Fruit fly (Drosophila melanogaster): Measurements from ENCODE around the gene CG34279.

Gene CG34279

dm6 chr3R:17401289-17401752 is 1.8 kb downstream of the CG34279 start:
- TF ChIP-seq eg (GFP tag; IDR thresholded peaks at IDR 0.05), result peak; percentile 70
- TF ChIP-seq Blimp-1 (GFP tag; optimal IDR thresholded peaks at IDR 0.05), result no peak
- no peak for TF ChIP-seq CG6276 (GFP tag; optimal IDR thresholded peaks at IDR 0.05)
- TF ChIP-seq net (GFP tag; optimal IDR thresholded peaks at IDR 0.05), result no peak
- peak; percentile 20 for TF ChIP-seq Ets21C (GFP tag; optimal IDR thresholded peaks at IDR 0.05)
- no peak for TF ChIP-seq Gug (GFP tag; IDR thresholded peaks at IDR 0.05)
- no peak for TF ChIP-seq Ets96B (tag; optimal IDR thresholded peaks at IDR 0.05)
- TF ChIP-seq CG4318 (GFP tag; optimal IDR thresholded peaks at IDR 0.05), result no peak
- TF ChIP-seq fkh (GFP tag; optimal IDR thresholded peaks at IDR 0.05), result peak; percentile 67
- TF ChIP-seq Smox (GFP tag; optimal IDR thresholded peaks at IDR 0.05), result peak; percentile 57
- TF ChIP-seq fd59A (GFP tag; optimal IDR thresholded peaks at IDR 0.05), result no peak
- TF ChIP-seq ss (GFP tag; optimal IDR thresholded peaks at IDR 0.05), result no peak
- TF ChIP-seq CG6808 (GFP tag; optimal IDR thresholded peaks at IDR 0.05), result no peak
- TF ChIP-seq CG11762 (GFP tag; optimal IDR thresholded peaks at IDR 0.05; ENCODE audit: insufficient read depth), result no peak
- TF ChIP-seq fd85E (GFP tag; optimal IDR thresholded peaks at IDR 0.05), result no peak
- no peak for TF ChIP-seq Lpt (GFP tag; optimal IDR thresholded peaks at IDR 0.05)
- peak; percentile 44 for TF ChIP-seq esn (GFP tag; optimal IDR thresholded peaks at IDR 0.05)
- no peak for TF ChIP-seq cyc (GFP tag; optimal IDR thresholded peaks at IDR 0.05)
- peak; percentile 24 for TF ChIP-seq CG3032 (tag; optimal IDR thresholded peaks at IDR 0.05)
- peak; percentile 28 for TF ChIP-seq achi (GFP tag; optimal IDR thresholded peaks at IDR 0.05)
- TF ChIP-seq salr (GFP tag; optimal IDR thresholded peaks at IDR 0.05), result no peak
- TF ChIP-seq CG31627 (GFP tag; optimal IDR thresholded peaks at IDR 0.05), result peak; percentile 46
- TF ChIP-seq Hr4 (GFP tag; optimal IDR thresholded peaks at IDR 0.05), result peak; percentile 74
- peak; percentile 10 for TF ChIP-seq topi (GFP tag; optimal IDR thresholded peaks at IDR 0.05)
- peak; percentile 23 for TF ChIP-seq acj6 (GFP tag; optimal IDR thresholded peaks at IDR 0.05)
- no peak for TF ChIP-seq CG6163 (GFP tag; IDR thresholded peaks at IDR 0.05)
- peak; percentile 41 for TF ChIP-seq Met (GFP tag; optimal IDR thresholded peaks at IDR 0.05)
- peak; percentile 45 for TF ChIP-seq OdsH (GFP tag; optimal IDR thresholded peaks at IDR 0.05)
- peak; percentile 51 for TF ChIP-seq Hr39 (GFP tag; optimal IDR thresholded peaks at IDR 0.05)
- TF ChIP-seq CG10631 (GFP tag; optimal IDR thresholded peaks at IDR 0.05), result peak; percentile 28
- no peak for TF ChIP-seq CG1621 (tag; optimal IDR thresholded peaks at IDR 0.05)
- TF ChIP-seq dsx (GFP tag; optimal IDR thresholded peaks at IDR 0.05; ENCODE audit: poor library complexity, severe bottlenecking), result no peak
- peak; percentile 53 for TF ChIP-seq CG15336 (GFP tag; IDR thresholded peaks at IDR 0.05)
- peak; percentile 22 for TF ChIP-seq Eip75B (GFP tag; optimal IDR thresholded peaks at IDR 0.05)
- no peak for TF ChIP-seq CG34406 (GFP tag; optimal IDR thresholded peaks at IDR 0.05)
- TF ChIP-seq spab (GFP tag; optimal IDR thresholded peaks at IDR 0.05), result no peak
- no peak for TF ChIP-seq CG3919 (GFP tag; optimal IDR thresholded peaks at IDR 0.05)
- TF ChIP-seq CG10669 (GFP tag; optimal IDR thresholded peaks at IDR 0.05), result no peak
- peak; percentile 54 for TF ChIP-seq Sox14 (GFP tag; optimal IDR thresholded peaks at IDR 0.05)
- TF ChIP-seq CG16779 (tag; optimal IDR thresholded peaks at IDR 0.05), result no peak
- TF ChIP-seq CG8319 (GFP tag; optimal IDR thresholded peaks at IDR 0.05), result no peak
- TF ChIP-seq pdm3 (GFP tag; optimal IDR thresholded peaks at IDR 0.05), result peak; percentile 60
- TF ChIP-seq CG8632 (GFP tag; optimal IDR thresholded peaks at IDR 0.05), result no peak
- TF ChIP-seq Sox102F (GFP tag; optimal IDR thresholded peaks at IDR 0.05), result peak; percentile 14
- peak; percentile 92 for TF ChIP-seq vri (GFP tag; optimal IDR thresholded peaks at IDR 0.05)
- TF ChIP-seq CG7368 (GFP tag; optimal IDR thresholded peaks at IDR 0.05), result no peak
- TF ChIP-seq CG9139 (GFP tag; optimal IDR thresholded peaks at IDR 0.05), result no peak
- no peak for TF ChIP-seq Hr38 (GFP tag; optimal IDR thresholded peaks at IDR 0.05)
- peak; percentile 53 for TF ChIP-seq lz (GFP tag; optimal IDR thresholded peaks at IDR 0.05)
- TF ChIP-seq svp (GFP tag), result no peak
- no peak for TF ChIP-seq CG6792 (GFP tag; optimal IDR thresholded peaks at IDR 0.05)
- no peak for TF ChIP-seq Eip93F (GFP tag; optimal IDR thresholded peaks at IDR 0.05)
